Worm (Caenorhabditis elegans) whole organism, L1 larva: ENCODE results near the gene kin-2.
A peak's percentile ranks its signal among the peaks of the same experiment; 100 is the strongest.

Source experiments
- C04F5.9 ChIP-seq: sonication (generic microtip); optimal IDR thresholded peaks from 2 replicates; lab custom pipeline; 2016; ENCODE audit warnings: missing genetic modification characterization, missing compliant biosample characterization
- C16A3.4 ChIP-seq: fragments of 150-350 bp; optimal IDR thresholded peaks from 2 replicates; lab custom pipeline; 2014; ENCODE audit warnings: missing biosample characterization, missing genetic modification characterization
- C34B4.2 ChIP-seq: sonication (generic microtip); optimal IDR thresholded peaks from 2 replicates; lab custom pipeline; 2017; ENCODE audit warnings: mild to moderate bottlenecking, missing genetic modification characterization, missing compliant biosample characterization
- F16B12.6 ChIP-seq: fragments of 150-350 bp; optimal IDR thresholded peaks from 2 replicates; lab custom pipeline; 2014; ENCODE audit warnings: missing biosample characterization, missing genetic modification characterization
- Y116A8C.19 ChIP-seq: sonication (generic microtip); optimal IDR thresholded peaks from 2 replicates; lab custom pipeline; 2016; ENCODE audit warnings: missing compliant biosample characterization, missing genetic modification characterization, borderline replicate concordance
- ama-1 ChIP-seq: fragments of 150-350 bp; optimal IDR thresholded peaks from 2 replicates; lab custom pipeline; 2014
- blmp-1 ChIP-seq: fragments of 150-350 bp; optimal IDR thresholded peaks from 2 replicates; lab custom pipeline; 2014; ENCODE audit warnings: missing biosample characterization, missing genetic modification characterization
- ceh-63 ChIP-seq: fragments of 200-800 bp; sonication (Bioruptor generic); optimal IDR thresholded peaks from 2 replicates; lab custom pipeline; 2018; ENCODE audit warnings: mild to moderate bottlenecking, missing genetic modification characterization, missing compliant biosample characterization
- ceh-88 ChIP-seq: fragments of 200-800 bp; sonication (Bioruptor generic); IDR thresholded peaks from 2 replicates; pipeline ENCODE4 v1.3.6; 2022; ENCODE audit warnings: missing genetic modification characterization, missing compliant biosample characterization
- ceh-90 ChIP-seq: sonication (generic microtip); optimal IDR thresholded peaks from 2 replicates; lab custom pipeline; 2016; ENCODE audit warnings: missing genetic modification characterization, missing compliant biosample characterization
- dsc-1 ChIP-seq: sonication (generic microtip); optimal IDR thresholded peaks from 2 replicates; lab custom pipeline; 2016; ENCODE audit warnings: mild to moderate bottlenecking, missing genetic modification characterization, missing compliant biosample characterization
- efl-1 ChIP-seq, 4 experiments: fragments of 150-350 bp; optimal IDR thresholded peaks in 3 of 4; peaks in 1 of 4; 1 replicate in 1 of 4; 2 replicates in 3 of 4; lab custom pipeline; 2014; ENCODE audit warnings: missing biosample characterization in 2 of 4, missing genetic modification characterization in 2 of 4, missing genetic modification reagents in 2 of 4
- egl-13 ChIP-seq: sonication (generic microtip); optimal IDR thresholded peaks from 2 replicates; lab custom pipeline; 2016; ENCODE audit warnings: missing genotype, missing genetic modification reagents, missing genetic modification characterization, missing compliant biosample characterization
- egl-27 ChIP-seq, 2 experiments: fragments of 150-350 bp in 1 of 2; sonication (generic microtip); optimal IDR thresholded peaks; 3 replicates each; lab custom pipeline; 2017 to 2018; ENCODE audit warnings: missing biosample characterization in 2 of 2, missing genetic modification characterization in 2 of 2, missing genetic modification reagents in 2 of 2
- fkh-10 ChIP-seq: sonication (generic microtip); optimal IDR thresholded peaks from 2 replicates; lab custom pipeline; 2017; ENCODE audit warnings: missing biosample characterization, missing genetic modification reagents, missing genetic modification characterization
- fkh-4 ChIP-seq: sonication (generic microtip); optimal IDR thresholded peaks from 2 replicates; lab custom pipeline; 2016; ENCODE audit warnings: missing compliant biosample characterization, missing genetic modification characterization, borderline replicate concordance
- fos-1 ChIP-seq: fragments of 150-350 bp; optimal IDR thresholded peaks from 2 replicates; lab custom pipeline; 2014; ENCODE audit warnings: missing biosample characterization, missing genetic modification characterization
- grh-1 ChIP-seq: fragments of 200-800 bp; sonication (Bioruptor generic); IDR thresholded peaks from 2 replicates; pipeline ENCODE4 v1.3.6; 2022; ENCODE audit warnings: missing genetic modification reagents, missing genetic modification characterization, missing compliant biosample characterization
- hlh-4 ChIP-seq: sonication (generic microtip); optimal IDR thresholded peaks from 2 replicates; lab custom pipeline; 2016; ENCODE audit warnings: mild to moderate bottlenecking, missing genetic modification characterization, missing compliant biosample characterization
- irx-1 ChIP-seq: sonication (generic microtip); optimal IDR thresholded peaks from 2 replicates; lab custom pipeline; 2016; ENCODE audit warnings: missing genetic modification characterization, missing compliant biosample characterization
- isw-1 ChIP-seq: fragments of 200-800 bp; sonication (Bioruptor generic); IDR thresholded peaks from 2 replicates; pipeline ENCODE4 v1.3.6; 2022; ENCODE audit warnings: missing genetic modification characterization, missing compliant biosample characterization
- jun-1 ChIP-seq: fragments of 150-350 bp; optimal IDR thresholded peaks from 2 replicates; lab custom pipeline; 2014; ENCODE audit warnings: missing biosample characterization, missing genetic modification reagents, missing genetic modification characterization
- lin-13 ChIP-seq: fragments of 150-350 bp; optimal IDR thresholded peaks from 2 replicates; lab custom pipeline; 2014; ENCODE audit warnings: missing biosample characterization, missing genetic modification reagents, missing genetic modification characterization
- lin-14 ChIP-seq: fragments of 200-800 bp; sonication (Bioruptor generic); optimal IDR thresholded peaks from 2 replicates; lab custom pipeline; 2018; ENCODE audit warnings: mild to moderate bottlenecking, missing genetic modification characterization, moderate library complexity, missing compliant biosample characterization
- lin-39 ChIP-seq: fragments of 150-350 bp; optimal IDR thresholded peaks from 2 replicates; lab custom pipeline; 2014; ENCODE audit warnings: missing biosample characterization, missing genetic modification reagents, missing genetic modification characterization
- lir-3 ChIP-seq: sonication (generic microtip); optimal IDR thresholded peaks from 2 replicates; lab custom pipeline; 2016; ENCODE audit warnings: mild to moderate bottlenecking, missing genetic modification characterization, moderate library complexity, missing compliant biosample characterization; ENCODE audit not compliant: poor library complexity
- mab-9 ChIP-seq: fragments of 200-800 bp; sonication (Bioruptor generic); IDR thresholded peaks from 2 replicates; pipeline ENCODE4 v1.3.6; 2022; ENCODE audit warnings: missing genetic modification reagents, missing genetic modification characterization, missing compliant biosample characterization
- mdl-1 ChIP-seq, 2 experiments: fragments of 150-350 bp; optimal IDR thresholded peaks; 2 replicates each; lab custom pipeline; 2014 to 2017; ENCODE audit warnings: missing biosample characterization in 2 of 2, missing genetic modification characterization in 2 of 2, inconsistent platforms in 1 of 2
- mef-2 ChIP-seq: fragments of 150-350 bp; optimal IDR thresholded peaks from 2 replicates; lab custom pipeline; 2014; ENCODE audit warnings: missing biosample characterization, missing genetic modification characterization
- mep-1 ChIP-seq: fragments of 150-350 bp; optimal IDR thresholded peaks from 2 replicates; lab custom pipeline; 2014; ENCODE audit warnings: missing biosample characterization, missing genetic modification characterization
- nhr-12 ChIP-seq: sonication (generic microtip); optimal IDR thresholded peaks from 2 replicates; lab custom pipeline; 2017; ENCODE audit warnings: missing biosample characterization, missing genetic modification characterization
- nhr-19 ChIP-seq: fragments of 200-800 bp; sonication (Bioruptor generic); conservative IDR thresholded peaks from 2 replicates; pipeline ENCODE4 v1.3.6; 2022; ENCODE audit warnings: missing genetic modification characterization, missing compliant biosample characterization
- nhr-20 ChIP-seq: sonication (generic microtip); optimal IDR thresholded peaks from 2 replicates; lab custom pipeline; 2016; ENCODE audit warnings: mild to moderate bottlenecking, missing genetic modification characterization, missing compliant biosample characterization
- nhr-237 ChIP-seq: fragments of 150-350 bp; optimal IDR thresholded peaks from 2 replicates; lab custom pipeline; 2014; ENCODE audit warnings: missing biosample characterization, missing genetic modification characterization
- nhr-28 ChIP-seq: fragments of 150-350 bp; optimal IDR thresholded peaks from 2 replicates; lab custom pipeline; 2014; ENCODE audit warnings: missing biosample characterization, missing genetic modification characterization
- nhr-77 ChIP-seq: fragments of 150-350 bp; optimal IDR thresholded peaks from 2 replicates; lab custom pipeline; 2014; ENCODE audit warnings: missing biosample characterization, missing genetic modification characterization
- nhr-84 ChIP-seq: sonication (generic microtip); optimal IDR thresholded peaks from 2 replicates; lab custom pipeline; 2017; ENCODE audit warnings: missing biosample characterization, missing genetic modification characterization
- nhr-85 ChIP-seq: sonication (generic microtip); peaks from one replicate; lab custom pipeline; 2016; ENCODE audit warnings: missing genetic modification characterization, inconsistent platforms, missing compliant biosample characterization
- nhr-90 ChIP-seq: sonication (generic microtip); optimal IDR thresholded peaks from 2 replicates; lab custom pipeline; 2016; ENCODE audit warnings: mild to moderate bottlenecking, missing genetic modification characterization, missing compliant biosample characterization; ENCODE audit not compliant: poor library complexity
- pag-3 ChIP-seq: sonication (generic microtip); optimal IDR thresholded peaks from 2 replicates; lab custom pipeline; 2017; ENCODE audit warnings: missing genetic modification characterization, mild to moderate bottlenecking, missing compliant biosample characterization, antibody characterized with exemption, borderline replicate concordance; ENCODE audit not compliant: insufficient read depth
- pax-3 ChIP-seq: fragments of 200-800 bp; sonication (Bioruptor generic); optimal IDR thresholded peaks from 2 replicates; lab custom pipeline; 2018; ENCODE audit warnings: mild to moderate bottlenecking, missing genetic modification characterization, moderate library complexity, missing compliant biosample characterization
- pqm-1 ChIP-seq: sonication (generic microtip); optimal IDR thresholded peaks from 3 replicates; lab custom pipeline; 2017; ENCODE audit warnings: missing biosample characterization, missing genetic modification characterization
- rnt-1 ChIP-seq: sonication (generic microtip); optimal IDR thresholded peaks from 2 replicates; lab custom pipeline; 2016; ENCODE audit warnings: mild to moderate bottlenecking, missing genetic modification characterization, moderate library complexity, missing compliant biosample characterization
- skn-1 ChIP-seq: fragments of 150-350 bp; optimal IDR thresholded peaks from 2 replicates; lab custom pipeline; 2014; ENCODE audit warnings: missing biosample characterization, missing genetic modification characterization
- sptf-1 ChIP-seq: fragments of 150-350 bp; optimal IDR thresholded peaks from 2 replicates; lab custom pipeline; 2014; ENCODE audit warnings: missing biosample characterization, missing genetic modification characterization
- swsn-7 ChIP-seq: sonication (generic microtip); optimal IDR thresholded peaks from 2 replicates; lab custom pipeline; 2016; ENCODE audit warnings: missing genetic modification characterization, missing compliant biosample characterization
- tbx-2 ChIP-seq: sonication (generic microtip); optimal IDR thresholded peaks from 2 replicates; lab custom pipeline; 2016; ENCODE audit warnings: missing genetic modification characterization, missing compliant biosample characterization
- unc-62 ChIP-seq: fragments of 150-350 bp; optimal IDR thresholded peaks from 2 replicates; lab custom pipeline; 2014; ENCODE audit warnings: missing biosample characterization, missing genetic modification reagents, missing genetic modification characterization
- unc-86 ChIP-seq: sonication (generic microtip); optimal IDR thresholded peaks from 2 replicates; lab custom pipeline; 2016; ENCODE audit warnings: missing genetic modification characterization, missing compliant biosample characterization
- unc-98 ChIP-seq: fragments of 200-800 bp; sonication (Bioruptor generic); IDR thresholded peaks from 2 replicates; pipeline ENCODE4 v1.3.6; 2022; ENCODE audit warnings: missing genetic modification characterization, missing compliant biosample characterization
- xbp-1 ChIP-seq: sonication (generic microtip); optimal IDR thresholded peaks from 2 replicates; lab custom pipeline; 2016; ENCODE audit warnings: missing genetic modification characterization, missing compliant biosample characterization
- zip-4 ChIP-seq: fragments of 200-800 bp; sonication (Bioruptor generic); optimal IDR thresholded peaks from 2 replicates; lab custom pipeline; 2018; ENCODE audit warnings: mild to moderate bottlenecking, missing genetic modification characterization, moderate library complexity, missing compliant biosample characterization
- ztf-11 ChIP-seq, 2 experiments: sonication (generic microtip); optimal IDR thresholded peaks; 2 replicates each; lab custom pipeline; 2016 to 2017; ENCODE audit warnings: missing genetic modification characterization in 2 of 2, missing biosample characterization in 1 of 2, missing compliant biosample characterization in 1 of 2

The kin-2 gene

ce11 chrX:5953174-5953573 is 24.5 kb downstream of the kin-2 start, which contains the start of the genes R07E4.5 and R07E4.3:
R07E4.5 (minus strand) TSS chrX:5953174.
R07E4.3 (plus strand) TSS chrX:5953458.
- TF ChIP-seq ceh-90 (no peak), fkh-10 (no peak), zip-4 (GFP tag; lab: Kevin White, UChicago) (no peak), nhr-85 (tag; lab: Kevin White, UChicago) (peak; percentile 77), pax-3 (no peak), sptf-1 (tag; lab: Kevin White, UChicago) (no peak), skn-1 (tag; lab: Kevin White, UChicago) (peak; percentile 61), C04F5.9 (tag; lab: Kevin White, UChicago) (no peak), ztf-11 (tag; optimal IDR thresholded peaks at IDR 0.05; lab: Kevin White, UChicago) (no peak), fos-1 (tag; lab: Kevin White, UChicago) (no peak), isw-1 (GFP tag; lab: Robert Waterston, UW) (peak; percentile 36), egl-13 (no peak), dsc-1 (tag; lab: Kevin White, UChicago) (peak; percentile 48), nhr-237 (tag; lab: Kevin White, UChicago) (no peak), egl-27 (tag; optimal IDR thresholded peaks at IDR 0.05; lab: Kevin White, UChicago) (no peak), mab-9 (GFP tag; lab: Robert Waterston, UW) (no peak), Y116A8C.19 (tag; lab: Kevin White, UChicago) (no peak), tbx-2 (tag; lab: Kevin White, UChicago) (peak; percentile 64), mep-1 (tag; lab: Kevin White, UChicago) (peak; percentile 70), nhr-84 (tag; lab: Kevin White, UChicago) (no peak), lin-14 (GFP tag; lab: Kevin White, UChicago) (peak; percentile 77), lir-3 (tag; lab: Kevin White, UChicago) (no peak), nhr-19 (GFP tag; lab: Robert Waterston, UW) (peak; percentile 65), ceh-88 (GFP tag; lab: Robert Waterston, UW) (0 out of 2 replicates have a peak, but pooled peaks have one; percentile 31), C16A3.4 (tag; lab: Kevin White, UChicago) (peak; percentile 93), efl-1 (optimal IDR thresholded peaks at IDR 0.05; lab: Kevin White, UChicago) (peak; percentile 67 to 76), efl-1 (GFP tag; optimal IDR thresholded peaks at IDR 0.05 in 1 of 2; lab: Kevin White, UChicago) (peak; percentile 77 to 94), lin-39 (no peak), nhr-90 (tag; lab: Kevin White, UChicago) (peak; percentile 75), xbp-1 (tag; lab: Kevin White, UChicago) (peak; percentile 86), pqm-1 (no peak), lin-13 (GFP tag; lab: Kevin White, UChicago) (peak; percentile 74), pag-3 (no peak), mef-2 (tag; lab: Kevin White, UChicago) (no peak), hlh-4 (no peak), swsn-7 (tag; lab: Kevin White, UChicago) (peak; percentile 67), unc-86 (tag; lab: Kevin White, UChicago) (peak; percentile 45), grh-1 (GFP tag; lab: Robert Waterston, UW) (no peak), nhr-28 (tag; lab: Kevin White, UChicago) (no peak), C34B4.2 (no peak), nhr-20 (tag; lab: Kevin White, UChicago) (peak; percentile 81), ama-1 (no peak), rnt-1 (tag; lab: Kevin White, UChicago) (no peak), irx-1 (tag; lab: Kevin White, UChicago) (peak; percentile 20), fkh-4 (no peak), nhr-12 (tag; lab: Kevin White, UChicago) (no peak), unc-98 (GFP tag; lab: Robert Waterston, UW) (no peak), nhr-77 (tag; lab: Kevin White, UChicago) (peak; percentile 59), ceh-63 (GFP tag; lab: Kevin White, UChicago) (no peak), jun-1 (tag; lab: Kevin White, UChicago) (peak; percentile 36), mdl-1 (tag; optimal IDR thresholded peaks at IDR 0.05; lab: Kevin White, UChicago) (peak in 1 of 2 experiments; percentile 76), blmp-1 (tag; lab: Kevin White, UChicago) (peak; percentile 61), F16B12.6 (peak; percentile 31), unc-62 (GFP tag; lab: Kevin White, UChicago) (no peak)
